ENCODE assay signal across 4 fruit fly cellular contexts in the genomic region with DNA sequence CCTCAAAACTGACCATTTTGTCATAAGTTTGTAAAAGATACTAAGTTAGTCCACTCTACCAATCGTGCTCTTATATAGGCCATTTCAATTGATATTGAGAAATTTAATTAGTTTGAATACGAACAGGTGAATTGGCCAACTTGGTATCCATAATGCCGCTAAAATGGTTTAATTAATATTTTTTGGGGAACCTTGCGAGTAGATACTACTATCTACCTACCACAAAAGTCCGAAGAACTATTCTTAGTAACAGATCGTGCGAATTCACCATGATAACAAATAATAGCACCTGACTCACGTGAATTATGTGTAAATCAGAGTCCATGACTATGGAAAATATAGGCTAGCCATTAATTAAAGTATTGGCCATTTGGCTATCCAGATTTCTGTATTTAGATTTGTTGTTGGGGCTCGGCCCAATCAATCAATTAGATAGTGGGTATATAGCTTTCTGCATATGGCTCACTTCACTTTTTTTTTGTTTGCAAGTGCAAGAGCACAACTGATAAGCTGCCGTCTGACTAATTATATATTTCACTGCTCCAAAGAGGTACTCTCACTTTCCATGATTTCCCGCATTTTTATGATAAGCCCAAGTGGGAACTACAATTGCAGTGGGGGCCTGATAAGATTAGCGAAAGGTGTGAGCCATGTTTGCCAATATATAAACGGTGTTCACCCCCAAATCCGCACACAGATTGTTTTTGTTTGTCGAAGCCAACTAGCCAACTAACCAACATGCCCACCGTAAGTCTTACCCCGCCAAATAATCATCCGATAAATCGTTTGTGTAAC.
A peak's percentile ranks its signal among the peaks of the same experiment; 100 is the strongest.
TF ChIP-seq lines count a peak whose summit lies in the region.

A gene (minus strand): TSS at position 51 of the 795 bp plus-strand sequence.
A gene (plus strand): TSS at position 690 of the 795 bp plus-strand sequence.

- TF ChIP-seq CTCF in whole organism, embryonic (GFP tag; optimal IDR thresholded peaks at IDR 0.05; lab: Kevin White, UChicago), result no peak

TF ChIP-seq in whole organism, adult, 20 proteins besides CTCF, POLR2A, EP300 and RAD21:
- TF ChIP-seq CG7045 (GFP tag; optimal IDR thresholded peaks at IDR 0.05; lab: Kevin White, UChicago) (no peak), cic (GFP tag; optimal IDR thresholded peaks at IDR 0.05; lab: Kevin White, UChicago) (peak; percentile 59)

TF ChIP-seq in whole organism, embryonic, 481 proteins besides CTCF, POLR2A, EP300 and RAD21:
- TF ChIP-seq sug (tag; optimal IDR thresholded peaks at IDR 0.05; lab: Kevin White, UChicago) (peak; percentile 65), cwo (GFP tag; optimal IDR thresholded peaks at IDR 0.05; lab: Kevin White, UChicago) (peak; percentile 29), lab (GFP tag; optimal IDR thresholded peaks at IDR 0.05; lab: Kevin White, UChicago) (peak; percentile 25), exex (tag; optimal IDR thresholded peaks at IDR 0.05; lab: Kevin White, UChicago) (peak; percentile 81), gcm2 (GFP tag; optimal IDR thresholded peaks at IDR 0.05; lab: Kevin White, UChicago) (no peak), mirr (GFP tag; optimal IDR thresholded peaks at IDR 0.05; lab: Kevin White, UChicago) (peak; percentile 66), CG11695 (GFP tag; IDR thresholded peaks at IDR 0.05; lab: Robert Waterston, UW) (0 out of 3 replicates have a peak, but pooled peaks have one; percentile 10), chinmo (GFP tag; IDR thresholded peaks at IDR 0.05; lab: Robert Waterston, UW; ENCODE audit: partially characterized antibody) (0 out of 4 replicates have a peak, but pooled peaks have one; percentile 61), Fer3 (tag; optimal IDR thresholded peaks at IDR 0.05; lab: Kevin White, UChicago) (no peak)

TF ChIP-seq in whole organism, prepupa, 60 proteins besides CTCF, POLR2A, EP300 and RAD21:
- no peak for TF ChIP-seq lz (GFP tag; optimal IDR thresholded peaks at IDR 0.05; lab: Kevin White, UChicago)
- peak; percentile 36 for TF ChIP-seq svp (GFP tag; lab: Kevin White, UChicago)

TF ChIP-seq in whole organism, wandering third instar larva, 38 proteins besides CTCF, POLR2A, EP300 and RAD21:
- TF ChIP-seq Rel (GFP tag; optimal IDR thresholded peaks at IDR 0.05; lab: Kevin White, UChicago) (no peak), Rel (tag; optimal IDR thresholded peaks at IDR 0.05; lab: Kevin White, UChicago) (peak; percentile 55), h (GFP tag; optimal IDR thresholded peaks at IDR 0.05; lab: Kevin White, UChicago) (no peak), woc (GFP tag; optimal IDR thresholded peaks at IDR 0.05; lab: Kevin White, UChicago) (no peak), Hr78 (GFP tag; optimal IDR thresholded peaks at IDR 0.05; lab: Kevin White, UChicago) (no peak), lola (GFP tag; optimal IDR thresholded peaks at IDR 0.05; lab: Kevin White, UChicago) (no peak), br (GFP tag; optimal IDR thresholded peaks at IDR 0.05; lab: Kevin White, UChicago) (no peak), brk (GFP tag; optimal IDR thresholded peaks at IDR 0.05; lab: Kevin White, UChicago) (no peak)
